Worm (Caenorhabditis elegans) whole organism, L4 larva: Measurements from ENCODE around the gene F40G9.9.

ENCODE experiments used
- F44E2.7 ChIP-seq: fragments of 200-800 bp; sonication (Bioruptor generic); IDR thresholded peaks from 2 replicates; pipeline ENCODE4 v2.1.2; 2022; ENCODE audit warnings: missing genetic modification characterization, missing compliant biosample characterization
- R02D3.7 ChIP-seq: fragments of 150-350 bp; sonication (generic microtip); optimal IDR thresholded peaks from 3 replicates; lab custom pipeline; 2014; ENCODE audit warnings: missing biosample characterization, missing genetic modification characterization
- T20F7.1 ChIP-seq: fragments of 200-800 bp; sonication (Bioruptor generic); optimal IDR thresholded peaks from 2 replicates; lab custom pipeline; 2018; ENCODE audit warnings: mild to moderate bottlenecking, missing genetic modification characterization, missing compliant biosample characterization
- Y48G9A.11 ChIP-seq: fragments of 200-800 bp; sonication (Bioruptor generic); IDR thresholded peaks from 2 replicates; pipeline ENCODE4 v1.3.6; 2022; ENCODE audit warnings: missing genetic modification reagents, missing genetic modification characterization, missing compliant biosample characterization
- Y75B8A.6 ChIP-seq: fragments of 200-800 bp; sonication (Bioruptor generic); IDR thresholded peaks from 2 replicates; pipeline ENCODE4 v1.3.6; 2022; ENCODE audit warnings: missing genetic modification reagents, missing genetic modification characterization, missing compliant biosample characterization
- aha-1 ChIP-seq: fragments of 150-350 bp; peaks from one replicate; lab custom pipeline; 2014; ENCODE audit warnings: missing biosample characterization, missing genetic modification characterization
- ama-1 ChIP-seq: fragments of 150-350 bp; optimal IDR thresholded peaks from 2 replicates; lab custom pipeline; 2014; ENCODE audit warnings: inconsistent platforms, mixed read lengths
- ceh-20 ChIP-seq: fragments of 200-800 bp; sonication (Bioruptor generic); IDR thresholded peaks from 2 replicates; pipeline ENCODE4 v1.3.6; 2022; ENCODE audit warnings: missing genetic modification reagents, missing genetic modification characterization, missing compliant biosample characterization
- ceh-28 ChIP-seq: fragments of 150-350 bp; optimal IDR thresholded peaks from 2 replicates; lab custom pipeline; 2014; ENCODE audit warnings: missing biosample characterization, missing genetic modification reagents, missing genetic modification characterization
- ces-1 ChIP-seq: fragments of 150-350 bp; sonication (generic microtip); optimal IDR thresholded peaks from 4 replicates; lab custom pipeline; 2014; ENCODE audit warnings: missing biosample characterization, missing genetic modification reagents, missing genetic modification characterization
- ctbp-1 ChIP-seq: fragments of 200-800 bp; sonication (Bioruptor generic); IDR thresholded peaks from 2 replicates; pipeline ENCODE4 v1.3.6; 2022; ENCODE audit warnings: missing genetic modification reagents, missing genetic modification characterization, missing compliant biosample characterization
- daf-12 ChIP-seq: fragments of 150-350 bp; optimal IDR thresholded peaks from 2 replicates; lab custom pipeline; 2014; ENCODE audit warnings: missing biosample characterization, missing genetic modification reagents, missing genetic modification characterization
- dmd-9 ChIP-seq: fragments of 200-800 bp; sonication (Bioruptor generic); IDR thresholded peaks from 2 replicates; pipeline ENCODE4 v1.3.6; 2022; ENCODE audit warnings: missing genetic modification reagents, missing genetic modification characterization, missing compliant biosample characterization
- dpl-1 ChIP-seq: fragments of 150-350 bp; optimal IDR thresholded peaks from 2 replicates; lab custom pipeline; 2014; ENCODE audit warnings: missing biosample characterization, missing genetic modification reagents, missing genetic modification characterization
- egl-27 ChIP-seq: sonication (generic microtip); optimal IDR thresholded peaks from 3 replicates; lab custom pipeline; 2017; ENCODE audit warnings: missing biosample characterization, missing genetic modification reagents, missing genetic modification characterization
- lim-7 ChIP-seq: fragments of 200-800 bp; sonication (Bioruptor generic); IDR thresholded peaks from 2 replicates; pipeline ENCODE4 v1.3.6; 2022; ENCODE audit warnings: missing genetic modification characterization, missing compliant biosample characterization
- lin-13 ChIP-seq: fragments of 150-350 bp; optimal IDR thresholded peaks from 2 replicates; lab custom pipeline; 2014; ENCODE audit warnings: missing biosample characterization, missing genetic modification reagents, missing genetic modification characterization
- lin-15B ChIP-seq: fragments of 150-350 bp; sonication (generic microtip); optimal IDR thresholded peaks from 3 replicates; lab custom pipeline; 2014; ENCODE audit warnings: missing biosample characterization, missing genetic modification characterization
- madf-5 ChIP-seq, 2 experiments: fragments of 200-800 bp; sonication (Bioruptor generic); IDR thresholded peaks; 2 replicates each; pipeline ENCODE4 v1.3.6; 2022; ENCODE audit warnings: missing compliant biosample characterization in 2 of 2, missing genetic modification characterization in 2 of 2
- madf-9 ChIP-seq: fragments of 200-800 bp; sonication (Bioruptor generic); conservative IDR thresholded peaks from 2 replicates; pipeline ENCODE4 v1.3.6; 2022; ENCODE audit warnings: missing genetic modification reagents, missing genetic modification characterization, missing compliant biosample characterization
- mdt-29 ChIP-seq: fragments of 200-800 bp; sonication (Bioruptor generic); IDR thresholded peaks from 2 replicates; pipeline ENCODE4 v1.3.6; 2022; ENCODE audit warnings: missing genetic modification reagents, missing genetic modification characterization, missing compliant biosample characterization
- mep-1 ChIP-seq: fragments of 150-350 bp; sonication (generic microtip); optimal IDR thresholded peaks from 3 replicates; lab custom pipeline; 2014; ENCODE audit warnings: missing biosample characterization, missing genetic modification characterization
- mxl-2 ChIP-seq: fragments of 200-800 bp; sonication (Bioruptor generic); conservative IDR thresholded peaks from 2 replicates; pipeline ENCODE4 v1.3.6; 2022; ENCODE audit warnings: missing genetic modification reagents, missing genetic modification characterization, missing compliant biosample characterization
- mxl-3 ChIP-seq: fragments of 200-800 bp; sonication (Bioruptor generic); optimal IDR thresholded peaks from 2 replicates; lab custom pipeline; 2018; ENCODE audit warnings: mild to moderate bottlenecking, missing genetic modification characterization, missing compliant biosample characterization
- nhr-11 ChIP-seq: fragments of 150-350 bp; optimal IDR thresholded peaks from 2 replicates; lab custom pipeline; 2014; ENCODE audit warnings: missing biosample characterization, missing genetic modification characterization
- nhr-237 ChIP-seq: sonication (generic microtip); optimal IDR thresholded peaks from 2 replicates; lab custom pipeline; 2017; ENCODE audit warnings: missing biosample characterization, missing genetic modification characterization
- nhr-42 ChIP-seq: fragments of 200-800 bp; sonication (Bioruptor generic); IDR thresholded peaks from 2 replicates; pipeline ENCODE4 v1.3.6; 2022; ENCODE audit warnings: missing genetic modification characterization, missing compliant biosample characterization
- nhr-76 ChIP-seq: fragments of 150-350 bp; optimal IDR thresholded peaks from 2 replicates; lab custom pipeline; 2014; ENCODE audit warnings: missing biosample characterization, missing genetic modification characterization
- spr-3 ChIP-seq: fragments of 200-800 bp; sonication (Bioruptor generic); optimal IDR thresholded peaks from 2 replicates; lab custom pipeline; 2018; ENCODE audit warnings: mild to moderate bottlenecking, missing genetic modification characterization, missing compliant biosample characterization
- unc-130 ChIP-seq: sonication (generic microtip); optimal IDR thresholded peaks from 2 replicates; lab custom pipeline; 2016; ENCODE audit warnings: missing genetic modification reagents, missing genetic modification characterization, missing compliant biosample characterization
- unc-39 ChIP-seq: sonication (generic microtip); optimal IDR thresholded peaks from 2 replicates; lab custom pipeline; 2017; ENCODE audit warnings: missing biosample characterization, missing genetic modification characterization
- unc-62 ChIP-seq, 3 experiments: fragments of 150-350 bp in 1 of 3; sonication (generic microtip); optimal IDR thresholded peaks in 2 of 3; peaks in 1 of 3; 1 replicate in 1 of 3; 2 replicates in 2 of 3; lab custom pipeline; 2014 to 2017; ENCODE audit warnings: missing biosample characterization in 3 of 3, missing genetic modification characterization in 3 of 3, missing genetic modification reagents in 3 of 3, missing genotype in 1 of 3
- zip-11 ChIP-seq: fragments of 200-800 bp; sonication (Bioruptor generic); IDR thresholded peaks from 2 replicates; pipeline ENCODE4 v1.3.6; 2022; ENCODE audit warnings: missing genetic modification characterization, missing compliant biosample characterization
- zip-2 ChIP-seq: fragments of 150-350 bp; optimal IDR thresholded peaks from 2 replicates; lab custom pipeline; 2014; ENCODE audit warnings: missing biosample characterization, missing genetic modification characterization
- ztf-11 ChIP-seq: fragments of 150-350 bp; optimal IDR thresholded peaks from 2 replicates; lab custom pipeline; 2014; ENCODE audit warnings: missing biosample characterization, missing genetic modification characterization
- ztf-7 ChIP-seq: fragments of 150-350 bp; optimal IDR thresholded peaks from 2 replicates; lab custom pipeline; 2014; ENCODE audit warnings: missing biosample characterization, missing genetic modification characterization

F40G9.9 gene

DNA sequence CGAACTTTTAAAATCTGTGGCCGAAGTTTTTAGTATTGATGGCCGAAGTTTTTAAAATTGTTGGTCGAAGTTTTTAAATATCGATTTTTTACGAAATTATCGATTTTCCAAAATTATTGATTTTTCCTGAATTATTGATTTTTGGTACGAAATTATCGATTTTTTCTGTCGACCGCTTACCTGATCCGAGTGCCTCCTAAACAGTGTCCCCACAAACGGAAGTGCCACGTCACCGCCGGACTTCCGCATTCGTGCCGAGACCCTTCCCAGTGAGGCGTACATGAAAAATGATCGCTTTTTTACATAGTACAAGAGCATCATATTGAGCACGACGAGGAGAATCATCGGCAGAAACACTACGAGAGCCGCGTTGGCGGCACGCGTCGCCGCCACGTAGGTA is 32.4 kb upstream of the F40G9.9 start:
- TF ChIP-seq ceh-28 (tag; lab: Kevin White, UChicago), result peak; percentile 98
- no peak for TF ChIP-seq unc-39 (tag; lab: Kevin White, UChicago)
- peak in 1 of 2 experiments; percentile 53 for TF ChIP-seq unc-62 (GFP tag; optimal IDR thresholded peaks at IDR 0.05 in 1 of 2; lab: Kevin White, UChicago)
- no peak for TF ChIP-seq unc-62 (tag; optimal IDR thresholded peaks at IDR 0.05; lab: Kevin White, UChicago)

ce11 chrIII:194160-194559 is 22.6 kb upstream of the F40G9.9 start, which contains the start of gene F40G9.17:
F40G9.17 (plus strand) TSS chrIII:194460.
- TF ChIP-seq madf-5 (GFP tag; IDR thresholded peaks at IDR 0.05; lab: Robert Waterston, UW), result no peak
- no peak for TF ChIP-seq ctbp-1 (GFP tag; lab: Robert Waterston, UW)
- no peak for TF ChIP-seq T20F7.1 (GFP tag; lab: Kevin White, UChicago)
- no peak for TF ChIP-seq unc-130 (GFP tag; lab: Kevin White, UChicago)
- TF ChIP-seq nhr-11 (tag; lab: Kevin White, UChicago), result no peak
- no peak for TF ChIP-seq mxl-2 (GFP tag; lab: Robert Waterston, UW)
- TF ChIP-seq dmd-9 (GFP tag; lab: Robert Waterston, UW), result no peak
- TF ChIP-seq mep-1 (tag; lab: Kevin White, UChicago), result no peak
- no peak for TF ChIP-seq ama-1 (lab: Kevin White, UChicago)
- TF ChIP-seq Y48G9A.11 (GFP tag; lab: Robert Waterston, UW), result no peak

- TF ChIP-seq ceh-20 (GFP tag; lab: Robert Waterston, UW), result no peak
- TF ChIP-seq zip-11, result no peak
- no peak for TF ChIP-seq mxl-3 (GFP tag; lab: Kevin White, UChicago)
- no peak for TF ChIP-seq spr-3 (GFP tag; lab: Kevin White, UChicago)
- no peak for TF ChIP-seq madf-9
- no peak for TF ChIP-seq daf-12 (tag; lab: Kevin White, UChicago)
- TF ChIP-seq zip-2, result no peak
- TF ChIP-seq dmd-9 (GFP tag; lab: Robert Waterston, UW), result no peak
- no peak for TF ChIP-seq lin-13
- no peak for TF ChIP-seq nhr-237 (tag; lab: Kevin White, UChicago)
- no peak for TF ChIP-seq ztf-7 (tag; lab: Kevin White, UChicago)
- no peak for TF ChIP-seq nhr-76
- no peak for TF ChIP-seq dpl-1 (GFP tag; lab: Kevin White, UChicago)
- no peak for TF ChIP-seq lim-7 (GFP tag; lab: Robert Waterston, UW)
- TF ChIP-seq egl-27 (tag; lab: Kevin White, UChicago), result no peak
- TF ChIP-seq Y75B8A.6 (GFP tag; lab: Robert Waterston, UW), result no peak
- no peak for TF ChIP-seq R02D3.7 (tag; lab: Kevin White, UChicago)
These were observed 20.3 kb upstream of the F40G9.9 start, which contains the start of gene sec-20 for ce11 chrIII:191803-192202. sec-20 (plus strand) TSS chrIII:192103.

DNA sequence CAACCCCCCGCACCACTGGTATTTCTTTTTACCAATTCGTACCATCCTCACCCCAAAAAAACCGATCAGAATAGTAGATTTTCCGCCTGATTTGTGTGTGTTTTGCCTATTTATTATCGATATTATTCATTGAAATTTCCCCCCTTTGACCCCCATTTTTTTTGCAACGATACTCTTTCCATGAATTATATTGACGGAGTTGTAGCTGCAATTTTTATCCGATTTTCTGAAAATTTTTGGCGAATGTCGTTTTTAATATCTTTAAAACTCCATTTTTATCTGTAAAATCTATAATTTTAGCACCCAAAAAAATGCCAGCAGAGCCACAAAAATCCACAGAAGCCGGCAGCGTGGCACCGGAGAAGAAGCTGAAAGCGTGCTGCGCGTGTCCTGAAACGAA is 19.2 kb upstream of the F40G9.9 start, which contains the start of gene cox-17:
TSS of gene cox-17 (plus strand) at position 301 of the 400 bp plus-strand sequence.
- TF ChIP-seq unc-130 (GFP tag; lab: Kevin White, UChicago) (no peak), nhr-42 (GFP tag; lab: Robert Waterston, UW) (peak; percentile 12; the same call in 1 of the 2 replicates), daf-12 (tag; lab: Kevin White, UChicago) (no peak), mdt-29 (no peak), lin-15B (tag; lab: Kevin White, UChicago) (no peak), F44E2.7 (GFP tag; lab: Robert Waterston, UW) (no peak)

DNA sequence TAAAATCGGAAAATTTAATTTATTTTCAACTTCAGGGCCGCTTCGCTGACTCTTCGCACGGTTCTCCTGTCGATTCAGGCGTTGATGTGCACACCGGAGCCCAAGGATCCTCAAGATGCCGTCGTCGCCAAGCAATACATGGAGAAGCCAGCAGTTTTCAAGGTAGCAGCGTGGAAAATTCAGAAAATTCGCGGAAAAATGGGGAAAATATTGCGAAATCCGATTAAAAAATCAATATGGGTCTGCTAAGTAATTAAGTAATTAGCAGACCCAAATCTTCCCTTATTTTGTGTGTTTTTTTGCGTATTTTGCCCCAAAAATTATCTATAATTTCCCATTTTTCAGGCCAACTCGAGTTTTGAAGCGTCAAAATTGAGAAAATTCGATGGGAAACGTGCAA is 17.8 kb upstream of the F40G9.9 start:
- no peak for TF ChIP-seq ces-1
- no peak for TF ChIP-seq ztf-11 (tag; lab: Kevin White, UChicago)
- TF ChIP-seq aha-1 (tag; lab: Kevin White, UChicago), result peak; percentile 79
- TF ChIP-seq madf-9, result no peak
- TF ChIP-seq, all 104 proteins: peak for 1
